Fruit fly (Drosophila melanogaster): ENCODE measurements around the gene CG15535.

Gene CG15535

dm6 chr3R:30450224-30450623 lies 26.5 kb upstream of the CG15535 start:
- TF ChIP-seq CG10959 (GFP tag; IDR thresholded peaks at IDR 0.05) (peak; percentile 67), Dip2 (GFP tag; IDR thresholded peaks at IDR 0.05) (no peak), hth (optimal IDR thresholded peaks at IDR 0.05) (no peak), scrt (GFP tag; optimal IDR thresholded peaks at IDR 0.05) (peak; percentile 62), HLHmδ (GFP tag; optimal IDR thresholded peaks at IDR 0.05) (peak; percentile 81), Dip3 (GFP tag; optimal IDR thresholded peaks at IDR 0.05) (no peak), CG17568 (GFP tag; optimal IDR thresholded peaks at IDR 0.05) (peak; percentile 82), oc (tag; optimal IDR thresholded peaks at IDR 0.05) (no peak), cg (GFP tag; optimal IDR thresholded peaks at IDR 0.05) (no peak), nom (GFP tag; optimal IDR thresholded peaks at IDR 0.05) (peak; percentile 74), pros (GFP tag; optimal IDR thresholded peaks at IDR 0.05) (no peak), Fer1 (GFP tag; optimal IDR thresholded peaks at IDR 0.05) (peak; percentile 83), CG6854 (GFP tag; optimal IDR thresholded peaks at IDR 0.05) (peak; percentile 83), Fer3 (tag; optimal IDR thresholded peaks at IDR 0.05) (peak; percentile 83), jumu (GFP tag; optimal IDR thresholded peaks at IDR 0.05) (peak; percentile 59), eve (GFP tag; optimal IDR thresholded peaks at IDR 0.05) (no peak), CG15011 (GFP tag; optimal IDR thresholded peaks at IDR 0.05) (peak; percentile 73), CG3995 (GFP tag; optimal IDR thresholded peaks at IDR 0.05) (no peak), bowl (GFP tag; IDR thresholded peaks at IDR 0.05) (no peak), mld (GFP tag; IDR thresholded peaks at IDR 0.05; ENCODE audit: partially characterized antibody) (no peak), CG7963 (GFP tag; IDR thresholded peaks at IDR 0.05; ENCODE audit: partially characterized antibody) (no peak), CG3281 (GFP tag; optimal IDR thresholded peaks at IDR 0.05) (peak; percentile 80), Atf-2 (GFP tag; optimal IDR thresholded peaks at IDR 0.05) (peak; percentile 73), HLH54F (GFP tag; optimal IDR thresholded peaks at IDR 0.05) (peak; percentile 37), CG15269 (tag; optimal IDR thresholded peaks at IDR 0.05) (peak; percentile 14), CG8281 (tag; optimal IDR thresholded peaks at IDR 0.05) (peak; percentile 22), NC2α (GFP tag; optimal IDR thresholded peaks at IDR 0.05) (peak; percentile 76), tup (GFP tag; optimal IDR thresholded peaks at IDR 0.05) (no peak), CG9727 (GFP tag; optimal IDR thresholded peaks at IDR 0.05) (peak; percentile 88), Scr (GFP tag; IDR thresholded peaks at IDR 0.05; ENCODE audit: partially characterized antibody) (no peak), CG18476 (GFP tag; optimal IDR thresholded peaks at IDR 0.05) (peak; percentile 88), CG4424 (GFP tag; optimal IDR thresholded peaks at IDR 0.05) (peak; percentile 0), Antp (GFP tag; optimal IDR thresholded peaks at IDR 0.05) (peak; percentile 72), ttk (GFP tag; IDR thresholded peaks at IDR 0.05) (peak; percentile 14; the same call in 1 of the 2 replicates), tgo (GFP tag; IDR thresholded peaks at IDR 0.05) (peak; percentile 56; the same call in 2 of the 3 replicates), CG11696 (GFP tag; IDR thresholded peaks at IDR 0.05) (peak; percentile 82), CG10462 (GFP tag; optimal IDR thresholded peaks at IDR 0.05) (peak; percentile 69), CG9932 (GFP tag; IDR thresholded peaks at IDR 0.05) (0 out of 2 replicates have a peak, but pooled peaks have one; percentile 4), crc (GFP tag; optimal IDR thresholded peaks at IDR 0.05) (peak; percentile 39), HmgD (GFP tag; optimal IDR thresholded peaks at IDR 0.05) (no peak), trem (tag; optimal IDR thresholded peaks at IDR 0.05) (no peak), CG1602 (GFP tag; optimal IDR thresholded peaks at IDR 0.05) (peak; percentile 69), Six4 (GFP tag; optimal IDR thresholded peaks at IDR 0.05) (peak; percentile 82), fru (optimal IDR thresholded peaks at IDR 0.05) (no peak), ind (GFP tag; optimal IDR thresholded peaks at IDR 0.05) (no peak), sd (tag; optimal IDR thresholded peaks at IDR 0.05) (peak; percentile 23), zf30C (GFP tag; optimal IDR thresholded peaks at IDR 0.05) (no peak), CG33557 (GFP tag; optimal IDR thresholded peaks at IDR 0.05) (peak; percentile 78), danr (GFP tag; IDR thresholded peaks at IDR 0.05) (0 out of 2 replicates have a peak, but pooled peaks have one; percentile 22), CG4282 (GFP tag; optimal IDR thresholded peaks at IDR 0.05) (peak; percentile 5), CG16815 (GFP tag; optimal IDR thresholded peaks at IDR 0.05) (peak; percentile 20), CG17328 (GFP tag; IDR thresholded peaks at IDR 0.05) (peak; percentile 70)

All from whole organism, embryonic.